Fruit fly (Drosophila melanogaster) whole organism, embryonic: ENCODE results near the gene CG34313.

Source experiments
- Asciz ChIP-seq: fragments of 200-800 bp; sonication (Bioruptor generic); optimal IDR thresholded peaks from 2 replicates; lab custom pipeline; 2017; ENCODE audit warnings: missing biosample characterization, mild to moderate bottlenecking, missing genetic modification characterization, missing genetic modification reagents
- Bteb2 ChIP-seq: fragments of 200-800 bp; sonication (Bioruptor generic); optimal IDR thresholded peaks from 2 replicates; lab custom pipeline; 2016; ENCODE audit warnings: missing biosample characterization, missing genetic modification characterization
- CG10209 ChIP-seq: fragments of 200-800 bp; sonication (Bioruptor generic); optimal IDR thresholded peaks from 3 replicates; lab custom pipeline; 2017; ENCODE audit warnings: missing biosample characterization, mild to moderate bottlenecking, missing genetic modification characterization, missing genetic modification reagents
- CG10431 ChIP-seq: fragments of 200-800 bp; sonication (Bioruptor generic); optimal IDR thresholded peaks from 3 replicates; lab custom pipeline; 2018; ENCODE audit warnings: missing biosample characterization, mild to moderate bottlenecking, missing genetic modification characterization
- CG11504 ChIP-seq: fragments of 200-800 bp; sonication (Bioruptor generic); optimal IDR thresholded peaks from 3 replicates; lab custom pipeline; 2019; ENCODE audit warnings: missing biosample characterization, mild to moderate bottlenecking, missing genetic modification characterization, moderate library complexity
- CG11695 ChIP-seq: fragments of 200-800 bp; sonication (Bioruptor generic); IDR thresholded peaks from 3 replicates; pipeline ENCODE4 v1.3.6; 2022; ENCODE audit warnings: missing biosample characterization, missing genetic modification characterization
- CG11696 ChIP-seq: fragments of 200-800 bp; sonication (Bioruptor generic); IDR thresholded peaks from 2 replicates; pipeline ENCODE4 v1.3.6; 2022; ENCODE audit warnings: missing biosample characterization, missing genetic modification characterization
- CG11723 ChIP-seq: fragments of 200-800 bp; sonication (Bioruptor generic); optimal IDR thresholded peaks from 2 replicates; lab custom pipeline; 2017; ENCODE audit warnings: missing biosample characterization, mild to moderate bottlenecking, missing genetic modification characterization
- CG12071 ChIP-seq: fragments of 200-800 bp; sonication (Bioruptor generic); optimal IDR thresholded peaks from 3 replicates; lab custom pipeline; 2018; ENCODE audit warnings: missing biosample characterization, mild to moderate bottlenecking, missing genetic modification characterization
- CG12299 ChIP-seq: fragments of 200-800 bp; sonication (Bioruptor generic); optimal IDR thresholded peaks from 2 replicates; lab custom pipeline; 2018; ENCODE audit warnings: missing biosample characterization, mild to moderate bottlenecking, missing genetic modification characterization
- CG13624 ChIP-seq: fragments of 200-800 bp; sonication (Bioruptor generic); optimal IDR thresholded peaks from 2 replicates; lab custom pipeline; 2016; ENCODE audit warnings: missing biosample characterization, missing genetic modification characterization
- CG14965 ChIP-seq: fragments of 200-800 bp; sonication (Bioruptor generic); optimal IDR thresholded peaks from 2 replicates; lab custom pipeline; 2016; ENCODE audit warnings: missing biosample characterization, missing genetic modification characterization, borderline replicate concordance
- CG15696 ChIP-seq: fragments of 200-800 bp; sonication (Bioruptor generic); optimal IDR thresholded peaks from 2 replicates; lab custom pipeline; 2019; ENCODE audit warnings: missing biosample characterization, mild to moderate bottlenecking, missing genetic modification characterization, moderate library complexity
- CG17361 ChIP-seq: fragments of 200-800 bp; sonication (Bioruptor generic); IDR thresholded peaks from 3 replicates; pipeline ENCODE4 v1.3.6; 2022; ENCODE audit warnings: missing biosample characterization, missing genetic modification characterization
- CG17385 ChIP-seq: fragments of 200-800 bp; sonication (Bioruptor generic); optimal IDR thresholded peaks from 3 replicates; lab custom pipeline; 2018; ENCODE audit warnings: missing biosample characterization, mild to moderate bottlenecking, missing genetic modification characterization
- CG1792 ChIP-seq: fragments of 200-800 bp; sonication (Bioruptor generic); optimal IDR thresholded peaks from 2 replicates; lab custom pipeline; 2016; ENCODE audit warnings: missing biosample characterization, missing genetic modification characterization
- CG2712 ChIP-seq: fragments of 200-800 bp; optimal IDR thresholded peaks from 3 replicates; lab custom pipeline; 2019; ENCODE audit warnings: missing biosample characterization, mild to moderate bottlenecking, missing genetic modification characterization, moderate library complexity
- CG3407 ChIP-seq: fragments of 200-800 bp; sonication (Bioruptor generic); optimal IDR thresholded peaks from 2 replicates; lab custom pipeline; 2018; ENCODE audit warnings: missing biosample characterization, mild to moderate bottlenecking, missing genetic modification characterization
- CG34224 ChIP-seq: fragments of 200-800 bp; sonication (Bioruptor generic); IDR thresholded peaks from 3 replicates; pipeline ENCODE4 v1.3.6; 2022; ENCODE audit warnings: missing biosample characterization, missing genetic modification characterization; ENCODE audit not compliant: partially characterized antibody
- CG6813 ChIP-seq: fragments of 200-800 bp; sonication (Bioruptor generic); optimal IDR thresholded peaks from 2 replicates; lab custom pipeline; 2017; ENCODE audit warnings: missing biosample characterization, missing genetic modification characterization, mild to moderate bottlenecking, moderate library complexity, missing genetic modification reagents
- CG8359 ChIP-seq: fragments of 200-800 bp; sonication (Bioruptor generic); optimal IDR thresholded peaks from 2 replicates; lab custom pipeline; 2017; ENCODE audit warnings: missing biosample characterization, mild to moderate bottlenecking, missing genetic modification characterization, borderline replicate concordance
- CHES-1-like ChIP-seq: fragments of 200-800 bp; sonication (Bioruptor generic); optimal IDR thresholded peaks from 2 replicates; lab custom pipeline; 2016; ENCODE audit warnings: missing biosample characterization, missing genetic modification characterization
- Camta ChIP-seq: fragments of 200-800 bp; sonication (Bioruptor generic); optimal IDR thresholded peaks from 2 replicates; lab custom pipeline; 2016; ENCODE audit warnings: missing biosample characterization, missing genetic modification characterization
- Chrac-16 ChIP-seq: fragments of 200-800 bp; sonication (Bioruptor generic); optimal IDR thresholded peaks from 3 replicates; lab custom pipeline; 2016; ENCODE audit warnings: missing biosample characterization, missing genetic modification characterization
- Drgx ChIP-seq: fragments of 200-800 bp; sonication (Bioruptor generic); IDR thresholded peaks from 2 replicates; pipeline ENCODE4 v1.3.6; 2022; ENCODE audit warnings: missing biosample characterization, missing genetic modification characterization
- Fer2 ChIP-seq: fragments of 200-800 bp; sonication (Bioruptor generic); optimal IDR thresholded peaks from 2 replicates; lab custom pipeline; 2018; ENCODE audit warnings: missing biosample characterization, mild to moderate bottlenecking, missing genetic modification characterization, moderate library complexity
- HHEX ChIP-seq: fragments of 200-800 bp; sonication (Bioruptor generic); optimal IDR thresholded peaks from 3 replicates; lab custom pipeline; 2017; ENCODE audit warnings: missing biosample characterization, mild to moderate bottlenecking, missing genetic modification characterization, missing genetic modification reagents
- MESR4 ChIP-seq: fragments of 200-800 bp; sonication (Bioruptor generic); optimal IDR thresholded peaks from 2 replicates; lab custom pipeline; 2018; ENCODE audit warnings: missing biosample characterization, mild to moderate bottlenecking, missing genetic modification characterization, moderate library complexity
- Med ChIP-seq: fragments of 200-800 bp; sonication (Bioruptor generic); peaks from one replicate; lab custom pipeline; 2016; ENCODE audit warnings: missing biosample characterization, missing genetic modification characterization, mild to moderate bottlenecking, inconsistent platforms, moderate library complexity
- NFAT ChIP-seq: fragments of 200-800 bp; sonication (Bioruptor generic); IDR thresholded peaks from 2 replicates; pipeline ENCODE4 v1.3.6; 2022; ENCODE audit warnings: missing biosample characterization, missing genetic modification characterization
- PHDP ChIP-seq: fragments of 200-800 bp; sonication (Bioruptor generic); optimal IDR thresholded peaks from 3 replicates; lab custom pipeline; 2018; ENCODE audit warnings: missing biosample characterization, mild to moderate bottlenecking, missing genetic modification characterization, moderate library complexity
- Scr ChIP-seq: fragments of 200-800 bp; sonication (Bioruptor generic); IDR thresholded peaks from 2 replicates; pipeline ENCODE4 v1.3.6; 2022; ENCODE audit warnings: missing biosample characterization, missing genetic modification characterization; ENCODE audit not compliant: partially characterized antibody
- Stat92E ChIP-seq, 3 experiments: fragments of >200 bp in 2 of 3; fragments of 200-800 bp in 1 of 3; sonication (Bioruptor generic) in 1 of 3; optimal IDR thresholded peaks; 2 replicates each; lab custom pipeline; 2017 to 2019; ENCODE audit warnings: missing biosample characterization in 3 of 3, missing genetic modification characterization in 3 of 3, mild to moderate bottlenecking in 1 of 3, moderate library complexity in 1 of 3
- YL-1 ChIP-seq: fragments of 200-800 bp; sonication (Bioruptor generic); optimal IDR thresholded peaks from 3 replicates; lab custom pipeline; 2017; ENCODE audit warnings: missing biosample characterization, mild to moderate bottlenecking, missing genetic modification characterization
- ap ChIP-seq: fragments of 200-800 bp; sonication (Bioruptor generic); IDR thresholded peaks from 2 replicates; pipeline ENCODE4 v1.3.6; 2022; ENCODE audit warnings: missing biosample characterization, missing genetic modification characterization
- cato ChIP-seq: fragments of 200-800 bp; sonication (Bioruptor generic); optimal IDR thresholded peaks from 2 replicates; lab custom pipeline; 2016; ENCODE audit warnings: missing biosample characterization, missing genetic modification characterization, borderline replicate concordance
- esg ChIP-seq: fragments of 200-800 bp; sonication (Bioruptor generic); conservative IDR thresholded peaks from 2 replicates; pipeline ENCODE4 v1.3.6; 2022; ENCODE audit warnings: missing biosample characterization, missing genetic modification characterization
- gfzf ChIP-seq: fragments of 200-800 bp; sonication (Bioruptor generic); optimal IDR thresholded peaks from 2 replicates; lab custom pipeline; 2016; ENCODE audit warnings: missing biosample characterization, mild to moderate bottlenecking, missing genetic modification characterization, moderate library complexity
- gt ChIP-seq: fragments of 200-800 bp; sonication (Bioruptor generic); IDR thresholded peaks from 2 replicates; pipeline ENCODE4 v1.3.6; 2022; ENCODE audit warnings: missing biosample characterization, missing genetic modification characterization
- klu ChIP-seq: fragments of 200-800 bp; sonication (Bioruptor generic); IDR thresholded peaks from 2 replicates; pipeline ENCODE4 v1.3.6; 2022; ENCODE audit warnings: missing biosample characterization, missing genetic modification characterization
- mirr ChIP-seq: fragments of 200-800 bp; sonication (Bioruptor generic); optimal IDR thresholded peaks from 3 replicates; lab custom pipeline; 2018; ENCODE audit warnings: missing biosample characterization, mild to moderate bottlenecking, missing genetic modification characterization
- nmo ChIP-seq: fragments of 200-800 bp; sonication (Bioruptor generic); optimal IDR thresholded peaks from 2 replicates; lab custom pipeline; 2018; ENCODE audit warnings: missing biosample characterization, mild to moderate bottlenecking, missing genetic modification characterization, moderate library complexity
- onecut ChIP-seq: fragments of 200-800 bp; sonication (Bioruptor generic); IDR thresholded peaks from 2 replicates; pipeline ENCODE4 v1.3.6; 2022; ENCODE audit warnings: missing biosample characterization, missing genetic modification characterization
- run ChIP-seq: fragments of 200-800 bp; sonication (Bioruptor generic); optimal IDR thresholded peaks from 3 replicates; lab custom pipeline; 2018; ENCODE audit warnings: missing biosample characterization, mild to moderate bottlenecking, missing genetic modification characterization
- schlank ChIP-seq: fragments of 200-800 bp; sonication (Bioruptor generic); optimal IDR thresholded peaks from 2 replicates; lab custom pipeline; 2018; ENCODE audit warnings: missing biosample characterization, mild to moderate bottlenecking, missing genetic modification characterization
- scrt ChIP-seq: fragments of 200-800 bp; sonication (Bioruptor generic); optimal IDR thresholded peaks from 2 replicates; lab custom pipeline; 2018; ENCODE audit warnings: missing biosample characterization, mild to moderate bottlenecking, missing genetic modification characterization, moderate library complexity
- sug ChIP-seq: fragments of 200-800 bp; optimal IDR thresholded peaks from 2 replicates; lab custom pipeline; 2019; ENCODE audit warnings: missing biosample characterization, mild to moderate bottlenecking, missing genetic modification characterization, moderate library complexity
- unpg ChIP-seq: fragments of 200-800 bp; sonication (Bioruptor generic); optimal IDR thresholded peaks from 3 replicates; lab custom pipeline; 2018; ENCODE audit warnings: missing biosample characterization, mild to moderate bottlenecking, missing genetic modification characterization, moderate library complexity

Gene CG34313

dm6 chr2L:16882871-16883849 is 3.8 kb downstream of the CG34313 start (continued):
- no peak for TF ChIP-seq Stat92E (GFP tag; optimal IDR thresholded peaks at IDR 0.05; lab: Kevin White, UChicago)
- TF ChIP-seq CG11504 (tag; lab: Kevin White, UChicago): no peak
- TF ChIP-seq gfzf (GFP tag; lab: Kevin White, UChicago): no peak
- no peak for TF ChIP-seq unpg
- TF ChIP-seq scrt (GFP tag; lab: Kevin White, UChicago): peak; percentile 61
- no peak for TF ChIP-seq CG2712 (tag; lab: Kevin White, UChicago)
- TF ChIP-seq Asciz: peak; percentile 6
- TF ChIP-seq CG1792: no peak
- TF ChIP-seq schlank: no peak
- no peak for TF ChIP-seq klu (GFP tag; lab: Robert Waterston, UW)
- TF ChIP-seq esg (GFP tag; lab: Robert Waterston, UW): no peak
- no peak for TF ChIP-seq gt (GFP tag; lab: Robert Waterston, UW)
- no peak for TF ChIP-seq YL-1
- no peak for TF ChIP-seq MESR4
- no peak for TF ChIP-seq Bteb2 (GFP tag; lab: Kevin White, UChicago)
- no peak for TF ChIP-seq CG11696 (GFP tag; lab: Robert Waterston, UW)
- no peak for TF ChIP-seq CG14965 (GFP tag; lab: Kevin White, UChicago)
- peak; percentile 98 for TF ChIP-seq mirr (GFP tag; lab: Kevin White, UChicago)
- TF ChIP-seq NFAT (GFP tag; lab: Robert Waterston, UW): no peak
- no peak for TF ChIP-seq run (tag; lab: Kevin White, UChicago)
- no peak for TF ChIP-seq CG17385
- TF ChIP-seq CG8359: no peak
- TF ChIP-seq cato: no peak
- peak; percentile 28 for TF ChIP-seq HHEX (GFP tag; lab: Kevin White, UChicago)
- no peak for TF ChIP-seq Scr
- TF ChIP-seq onecut: no peak
- TF ChIP-seq CG11695: no peak
- no peak for TF ChIP-seq CG10431 (GFP tag; lab: Kevin White, UChicago)
- no peak for TF ChIP-seq CG12071 (GFP tag; lab: Kevin White, UChicago)
- peak; percentile 77 for TF ChIP-seq Med (GFP tag; lab: Kevin White, UChicago)
- TF ChIP-seq CG13624 (GFP tag; lab: Kevin White, UChicago): no peak
- peak; percentile 59 for TF ChIP-seq sug (tag; lab: Kevin White, UChicago)
- TF ChIP-seq PHDP (tag; lab: Kevin White, UChicago): no peak
- TF ChIP-seq CG10209: peak; percentile 9
- TF ChIP-seq nmo (GFP tag; lab: Kevin White, UChicago): no peak
- TF ChIP-seq CG6813 (GFP tag; lab: Kevin White, UChicago): no peak
- TF ChIP-seq Chrac-16: no peak
- no peak for TF ChIP-seq CG15696 (tag; lab: Kevin White, UChicago)
- no peak for TF ChIP-seq CG12299 (tag; lab: Kevin White, UChicago)
- no peak for TF ChIP-seq CG3407 (GFP tag; lab: Kevin White, UChicago)
- TF ChIP-seq CG34224: no peak
- no peak for TF ChIP-seq ap (GFP tag; lab: Robert Waterston, UW)
- TF ChIP-seq Fer2 (tag; lab: Kevin White, UChicago): no peak
- peak; percentile 14 for TF ChIP-seq CHES-1-like (GFP tag; lab: Kevin White, UChicago)
- TF ChIP-seq CG11723 (GFP tag; lab: Kevin White, UChicago): no peak
- peak; percentile 17; the same call in 1 of the 2 replicates for TF ChIP-seq Drgx (GFP tag; lab: Robert Waterston, UW)
- TF ChIP-seq Camta: no peak
- no peak for TF ChIP-seq CG17361 (GFP tag; lab: Robert Waterston, UW)
